Worm (Caenorhabditis elegans): Measurements from ENCODE around the gene ncs-1.

Gene ncs-1

ce11 chrX:977958-978686 lies 15.1 kb upstream of the ncs-1 start, which contains the start of gene abhd-3.2 (continued):
- no peak for TF ChIP-seq mcd-1 (GFP tag; IDR thresholded peaks at IDR 0.05)
- no peak for TF ChIP-seq attf-6 (GFP tag; IDR thresholded peaks at IDR 0.05)
- TF ChIP-seq die-1 (tag; optimal IDR thresholded peaks at IDR 0.05), result no peak
- TF ChIP-seq nhr-80 (tag; optimal IDR thresholded peaks at IDR 0.05), result peak; percentile 98
- TF ChIP-seq egrh-3 (GFP tag; IDR thresholded peaks at IDR 0.05), result no peak
- TF ChIP-seq nhr-27 (tag; optimal IDR thresholded peaks at IDR 0.05), result no peak
- TF ChIP-seq ztf-6 (GFP tag; IDR thresholded peaks at IDR 0.05), result no peak
- TF ChIP-seq pha-4 (tag; optimal IDR thresholded peaks at IDR 0.05), result peak; percentile 81
- no peak for TF ChIP-seq B0035.1 (tag; optimal IDR thresholded peaks at IDR 0.05)
- TF ChIP-seq ztf-25 (GFP tag; IDR thresholded peaks at IDR 0.05), result no peak
- TF ChIP-seq snpc-1.1 (tag; optimal IDR thresholded peaks at IDR 0.05; ENCODE audit: insufficient read depth), result no peak
- TF ChIP-seq athp-1 (tag; optimal IDR thresholded peaks at IDR 0.05), result no peak
- no peak for TF ChIP-seq lsl-1 (GFP tag; optimal IDR thresholded peaks at IDR 0.05)
- TF ChIP-seq bed-2 (GFP tag; IDR thresholded peaks at IDR 0.05), result no peak
- TF ChIP-seq rec-8 (tag; optimal IDR thresholded peaks at IDR 0.05), result no peak
- TF ChIP-seq hlh-26 (GFP tag; conservative IDR thresholded peaks at IDR 0.05), result no peak
- TF ChIP-seq K12H6.12 (tag; optimal IDR thresholded peaks at IDR 0.05), result no peak
- TF ChIP-seq B0261.1 (tag; optimal IDR thresholded peaks at IDR 0.05), result no peak
- TF ChIP-seq rcor-1 (GFP tag; IDR thresholded peaks at IDR 0.05), result no peak
- no peak for TF ChIP-seq him-1 (tag; optimal IDR thresholded peaks at IDR 0.05)
- TF ChIP-seq bed-1 (GFP tag; IDR thresholded peaks at IDR 0.05), result no peak
- TF ChIP-seq F52B5.7 (tag; optimal IDR thresholded peaks at IDR 0.05), result no peak
- TF ChIP-seq snpc-1.3 (tag; optimal IDR thresholded peaks at IDR 0.05; ENCODE audit: insufficient read depth), result no peak
- TF ChIP-seq attf-5 (GFP tag; optimal IDR thresholded peaks at IDR 0.05), result no peak
- TF ChIP-seq cebp-1 (GFP tag; IDR thresholded peaks at IDR 0.05), result no peak
- no peak for TF ChIP-seq cebp-1 (tag; optimal IDR thresholded peaks at IDR 0.05)
- no peak for TF ChIP-seq ceh-100 (GFP tag; IDR thresholded peaks at IDR 0.05)
- no peak for TF ChIP-seq hmg-1.2 (GFP tag; IDR thresholded peaks at IDR 0.05)
- TF ChIP-seq madf-10 (tag; optimal IDR thresholded peaks at IDR 0.05), result no peak
- no peak for TF ChIP-seq nfya-2 (GFP tag; IDR thresholded peaks at IDR 0.05)
- TF ChIP-seq F22D6.2 (tag; optimal IDR thresholded peaks at IDR 0.05), result no peak
- no peak for TF ChIP-seq hlh-12 (tag; optimal IDR thresholded peaks at IDR 0.05)
- TF ChIP-seq lsy-27 (tag; optimal IDR thresholded peaks at IDR 0.05; ENCODE audit: borderline replicate concordance, insufficient read depth), result no peak
- TF ChIP-seq lin-54 (GFP tag; optimal IDR thresholded peaks at IDR 0.05), result no peak

ce11 chrX:975236-975535 lies 12.1 kb upstream of the ncs-1 start:
- no peak for TF ChIP-seq F22D6.2 (tag; optimal IDR thresholded peaks at IDR 0.05)
- no peak for TF ChIP-seq snpc-4 (GFP tag; optimal IDR thresholded peaks at IDR 0.05)
- peak in 2 of 4 experiments; percentile 62 to 72 for TF ChIP-seq snpc-4 (tag; optimal IDR thresholded peaks at IDR 0.05)
- no peak for TF ChIP-seq die-1 (tag; optimal IDR thresholded peaks at IDR 0.05)
- no peak for TF ChIP-seq tbx-9 (tag; optimal IDR thresholded peaks at IDR 0.05; ENCODE audit: borderline replicate concordance)
